Worm (Caenorhabditis elegans) whole organism, early embryonic: Measurements from ENCODE around the gene mboa-7.

Experiments
- B0310.2 ChIP-seq: sonication (generic microtip); optimal IDR thresholded peaks from 2 replicates; lab custom pipeline; 2016; ENCODE audit warnings: mild to moderate bottlenecking, missing genetic modification characterization, missing compliant biosample characterization
- F13C5.2 ChIP-seq: sonication (generic microtip); optimal IDR thresholded peaks from 2 replicates; lab custom pipeline; 2017; ENCODE audit warnings: mild to moderate bottlenecking, missing genetic modification characterization, inconsistent platforms, missing compliant biosample characterization
- aly-1 ChIP-seq: sonication (generic microtip); optimal IDR thresholded peaks from 2 replicates; lab custom pipeline; 2016; ENCODE audit warnings: missing genetic modification characterization, missing compliant biosample characterization
- ama-1 ChIP-seq: fragments of 150-350 bp; optimal IDR thresholded peaks from 2 replicates; lab custom pipeline; 2014
- ceh-13 ChIP-seq: fragments of 200-800 bp; sonication (Bioruptor generic); optimal IDR thresholded peaks from 2 replicates; lab custom pipeline; 2018; ENCODE audit warnings: mild to moderate bottlenecking, missing genetic modification characterization, missing compliant biosample characterization
- ceh-36 ChIP-seq: sonication (generic microtip); optimal IDR thresholded peaks from 2 replicates; lab custom pipeline; 2016; ENCODE audit warnings: missing genetic modification characterization, inconsistent platforms, missing compliant biosample characterization
- ets-7 ChIP-seq: sonication (generic microtip); optimal IDR thresholded peaks from 2 replicates; lab custom pipeline; 2016; ENCODE audit warnings: missing genotype, missing genetic modification characterization, missing compliant biosample characterization
- flt-1 ChIP-seq: fragments of 200-800 bp; sonication (Bioruptor generic); IDR thresholded peaks from 2 replicates; pipeline ENCODE4 v1.3.6; 2022; ENCODE audit warnings: missing genetic modification characterization, missing compliant biosample characterization
- hmbx-1 ChIP-seq: sonication (generic microtip); optimal IDR thresholded peaks from 2 replicates; lab custom pipeline; 2016; ENCODE audit warnings: mild to moderate bottlenecking, missing genetic modification characterization, missing compliant biosample characterization
- hmg-4 ChIP-seq: fragments of 200-800 bp; sonication (Bioruptor generic); optimal IDR thresholded peaks from 2 replicates; lab custom pipeline; 2018; ENCODE audit warnings: mild to moderate bottlenecking, missing genetic modification characterization, missing compliant biosample characterization
- hnd-1 ChIP-seq: sonication (generic microtip); optimal IDR thresholded peaks from 2 replicates; lab custom pipeline; 2016; ENCODE audit warnings: missing genetic modification characterization, missing compliant biosample characterization
- pes-1 ChIP-seq: fragments of 200-800 bp; sonication (Bioruptor generic); IDR thresholded peaks from 2 replicates; pipeline ENCODE4 v1.3.6; 2022; ENCODE audit warnings: missing genetic modification reagents, missing genetic modification characterization, missing compliant biosample characterization
- scrt-1 ChIP-seq: fragments of 200-800 bp; sonication (Bioruptor generic); IDR thresholded peaks from 2 replicates; pipeline ENCODE4 v1.3.6; 2022; ENCODE audit warnings: missing genetic modification characterization, missing compliant biosample characterization
- sea-1 ChIP-seq: fragments of 200-800 bp; sonication (Bioruptor generic); conservative IDR thresholded peaks from 2 replicates; pipeline ENCODE4 v1.3.6; 2022; ENCODE audit warnings: missing genetic modification characterization, missing compliant biosample characterization
- tbx-11 ChIP-seq: fragments of 200-800 bp; sonication (Bioruptor generic); IDR thresholded peaks from 2 replicates; pipeline ENCODE4 v1.3.6; 2022; ENCODE audit warnings: missing genetic modification characterization, missing compliant biosample characterization
- tbx-37 ChIP-seq: fragments of 200-800 bp; sonication (Bioruptor generic); conservative IDR thresholded peaks from 2 replicates; pipeline ENCODE4 v1.3.6; 2022; ENCODE audit warnings: missing genetic modification reagents, missing genetic modification characterization, missing compliant biosample characterization
- tra-4 ChIP-seq: sonication (generic microtip); optimal IDR thresholded peaks from 2 replicates; lab custom pipeline; 2017; ENCODE audit warnings: missing genetic modification characterization, missing compliant biosample characterization

mboa-7 gene

DNA sequence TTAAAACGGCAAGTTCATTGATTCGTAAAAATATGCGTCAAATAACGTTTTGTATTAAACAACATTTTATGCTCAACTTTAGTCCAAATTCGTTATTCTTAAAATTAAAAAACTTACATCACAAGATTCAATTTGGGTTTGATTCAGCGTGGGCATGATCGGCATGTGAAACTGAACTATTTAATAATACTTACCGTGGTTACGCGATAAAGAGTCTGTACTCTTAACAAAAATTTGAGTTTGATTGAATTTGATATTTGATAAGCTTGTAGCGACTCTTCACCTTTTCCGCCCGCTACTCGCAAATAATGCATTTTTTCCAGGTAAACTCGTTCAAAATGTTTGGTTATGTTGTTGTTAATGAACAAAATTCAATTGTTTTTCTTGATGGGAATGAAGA, 9.1 kb upstream of the mboa-7 start, which contains the start of gene glo-3:
glo-3 (plus strand) TSS at position 253 of the 400 bp plus-strand sequence.
- TF ChIP-seq scrt-1 (GFP tag; lab: Robert Waterston, UW) (no peak), F13C5.2 (tag; lab: Kevin White, UChicago) (no peak), hmg-4 (GFP tag; lab: Kevin White, UChicago) (no peak), flt-1 (GFP tag; lab: Robert Waterston, UW) (no peak), sea-1 (GFP tag; lab: Robert Waterston, UW) (no peak), tbx-11 (GFP tag; lab: Robert Waterston, UW) (no peak), tra-4 (no peak), hnd-1 (tag; lab: Kevin White, UChicago) (no peak), ets-7 (tag; lab: Kevin White, UChicago) (no peak), hmbx-1 (tag; lab: Kevin White, UChicago) (no peak), ceh-13 (no peak), B0310.2 (tag; lab: Kevin White, UChicago) (no peak), pes-1 (no peak), tbx-37 (GFP tag; lab: Robert Waterston, UW) (no peak), ama-1 (no peak), ceh-36 (tag; lab: Kevin White, UChicago) (no peak), aly-1 (tag; lab: Kevin White, UChicago) (no peak)

DNA sequence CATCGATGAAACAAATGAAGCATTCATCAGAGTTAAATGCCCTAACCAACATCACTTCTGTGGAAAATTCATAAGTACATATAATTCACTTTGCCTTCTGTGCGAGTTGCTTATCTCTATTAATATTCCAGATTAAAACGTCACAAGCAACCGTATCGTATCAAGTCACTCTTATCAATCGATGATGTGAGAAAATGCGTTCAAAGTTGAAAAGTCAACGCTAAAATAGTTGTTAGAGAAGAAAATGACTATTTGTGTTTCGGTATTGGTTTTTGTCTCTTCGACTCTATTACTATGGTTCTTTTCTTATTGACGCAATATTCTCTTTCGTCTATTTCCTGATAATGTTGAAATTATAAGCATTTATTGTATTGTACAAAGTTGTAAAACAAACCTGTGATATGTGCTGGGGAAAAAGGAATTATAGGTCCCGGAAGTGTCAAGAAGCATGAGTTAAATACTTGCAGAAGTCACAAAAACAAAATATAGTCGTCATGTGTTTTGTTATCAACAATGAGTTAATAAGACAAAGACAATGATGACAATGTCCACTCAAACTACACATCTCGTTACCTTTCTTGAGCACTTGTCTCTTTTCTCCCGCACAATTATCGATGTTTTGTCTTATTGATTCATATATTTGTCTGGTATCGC, 7.9 kb upstream of the mboa-7 start:
- no peak for TF ChIP-seq scrt-1 (GFP tag; lab: Robert Waterston, UW)
- no peak for TF ChIP-seq F13C5.2 (tag; lab: Kevin White, UChicago)
- no peak for TF ChIP-seq hmg-4 (GFP tag; lab: Kevin White, UChicago)
- no peak for TF ChIP-seq tbx-11 (GFP tag; lab: Robert Waterston, UW)
- TF ChIP-seq hnd-1 (tag; lab: Kevin White, UChicago), result no peak
- TF ChIP-seq ets-7 (tag; lab: Kevin White, UChicago), result no peak
- TF ChIP-seq ceh-13, result no peak
- no peak for TF ChIP-seq B0310.2 (tag; lab: Kevin White, UChicago)
- no peak for TF ChIP-seq ceh-36 (tag; lab: Kevin White, UChicago)
- no peak for TF ChIP-seq flt-1 (GFP tag; lab: Robert Waterston, UW)
- TF ChIP-seq pes-1, result no peak
- no peak for TF ChIP-seq aly-1 (tag; lab: Kevin White, UChicago)

DNA sequence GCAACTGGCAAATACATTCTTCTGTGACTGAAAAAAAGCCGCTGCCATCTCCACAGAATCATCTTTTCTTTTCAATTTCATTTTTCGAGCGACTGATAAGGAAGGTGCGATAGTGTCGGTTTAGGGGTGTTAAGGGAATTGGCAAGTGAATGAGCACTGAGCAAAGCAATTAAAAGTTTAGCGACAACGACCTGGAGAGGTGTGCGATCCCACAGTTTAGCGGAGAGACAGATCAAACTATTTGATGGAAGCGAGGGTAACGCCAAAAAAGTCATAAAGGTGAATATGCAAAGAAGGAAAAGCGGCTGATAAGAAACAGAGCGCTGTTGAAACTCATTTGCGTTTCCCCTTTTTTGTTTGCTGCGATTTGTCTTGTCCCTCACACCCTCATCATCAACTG, 4.6 kb upstream of the mboa-7 start, which contains the start of the genes F14F3.5 and slcf-1:
F14F3.5 (minus strand) TSS at position 234 of the 400 bp plus-strand sequence.
slcf-1 (plus strand) TSS at position 302 of the 400 bp plus-strand sequence.
- TF ChIP-seq B0310.2 (tag; lab: Kevin White, UChicago), result no peak
- no peak for TF ChIP-seq hnd-1 (tag; lab: Kevin White, UChicago)
- no peak for TF ChIP-seq ceh-13
- TF ChIP-seq ama-1, result no peak
- no peak for TF ChIP-seq pes-1
- TF ChIP-seq hmg-4 (GFP tag; lab: Kevin White, UChicago), result no peak
- no peak for TF ChIP-seq ceh-36 (tag; lab: Kevin White, UChicago)
- no peak for TF ChIP-seq flt-1 (GFP tag; lab: Robert Waterston, UW)
- no peak for TF ChIP-seq scrt-1 (GFP tag; lab: Robert Waterston, UW)

DNA sequence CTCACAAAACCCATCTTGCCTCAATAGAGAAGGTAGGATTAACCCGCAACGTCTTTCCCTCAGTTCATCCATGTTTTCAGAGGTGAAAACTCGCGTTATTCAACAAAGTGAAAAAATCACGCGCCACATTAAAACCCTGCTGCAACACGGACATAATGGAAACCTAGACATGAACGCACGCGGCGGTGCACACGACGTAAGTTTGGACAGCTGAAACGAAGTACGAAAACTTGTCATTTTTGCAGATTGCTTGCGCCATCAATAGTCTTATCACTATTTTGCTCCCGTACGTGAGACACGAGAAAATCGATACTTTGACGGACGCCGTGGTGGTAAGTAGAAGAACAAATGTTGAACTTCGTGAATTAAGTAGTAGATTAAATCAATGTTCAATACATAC, 3.0 kb upstream of the mboa-7 start:
- TF ChIP-seq aly-1 (tag; lab: Kevin White, UChicago), result no peak
- TF ChIP-seq tra-4, result no peak
- TF ChIP-seq ets-7 (tag; lab: Kevin White, UChicago), result no peak
- TF ChIP-seq flt-1 (GFP tag; lab: Robert Waterston, UW), result no peak
- TF ChIP-seq ceh-36 (tag; lab: Kevin White, UChicago), result no peak
- TF ChIP-seq hmg-4 (GFP tag; lab: Kevin White, UChicago), result no peak
- no peak for TF ChIP-seq pes-1
- TF ChIP-seq ama-1, result no peak
- TF ChIP-seq F13C5.2 (tag; lab: Kevin White, UChicago), result no peak
- TF ChIP-seq tbx-37 (GFP tag; lab: Robert Waterston, UW), result no peak
- no peak for TF ChIP-seq ceh-13
- TF ChIP-seq scrt-1 (GFP tag; lab: Robert Waterston, UW), result no peak
- TF ChIP-seq sea-1 (GFP tag; lab: Robert Waterston, UW), result no peak

DNA sequence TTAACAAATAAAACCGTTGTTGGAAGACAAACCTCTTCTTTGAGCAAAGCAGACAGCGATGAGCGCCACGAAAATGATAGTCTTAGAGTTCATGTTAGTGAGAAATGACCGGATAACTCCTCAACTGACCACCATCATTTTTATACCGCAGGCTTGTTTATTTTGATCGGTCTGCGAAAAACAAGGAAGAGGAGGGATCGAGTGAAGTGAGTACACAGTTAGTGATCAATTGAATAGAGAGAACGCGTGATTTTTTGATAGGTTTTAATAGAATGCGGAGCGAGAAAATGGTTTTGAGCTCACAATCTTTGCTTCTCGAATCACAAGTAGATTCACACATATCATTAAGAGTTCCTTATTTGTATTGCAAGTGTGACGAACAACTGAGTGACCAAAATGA, 3.1 kb downstream of the mboa-7 start, which contains the start of gene F14F3.4:
F14F3.4 (minus strand) TSS at position 101 of the 400 bp plus-strand sequence.
- no peak for TF ChIP-seq ceh-36 (tag; lab: Kevin White, UChicago)
- TF ChIP-seq F13C5.2 (tag; lab: Kevin White, UChicago), result no peak
- TF ChIP-seq pes-1, result no peak

DNA sequence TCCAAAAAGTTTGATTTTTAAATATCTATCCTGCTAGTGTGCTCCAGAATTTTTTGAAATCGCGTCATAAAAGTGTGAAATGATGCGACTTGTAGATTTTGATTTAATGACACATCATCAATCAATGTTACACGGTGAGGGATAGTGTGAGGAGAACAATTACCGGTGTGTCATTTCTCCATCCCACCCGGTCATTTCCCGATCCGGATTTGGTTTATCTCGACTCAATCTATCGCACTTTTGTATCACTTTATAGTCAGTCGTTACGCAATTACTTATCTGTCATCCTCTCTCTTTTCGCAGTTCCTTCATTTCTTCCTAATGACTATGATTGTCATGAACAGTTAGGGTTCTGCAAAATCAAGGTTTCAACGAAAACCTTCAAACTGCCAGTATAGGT, 4.2 kb downstream of the mboa-7 start:
- TF ChIP-seq ceh-36 (tag; lab: Kevin White, UChicago), result no peak
- no peak for TF ChIP-seq scrt-1 (GFP tag; lab: Robert Waterston, UW)
- TF ChIP-seq ceh-13, result no peak

DNA sequence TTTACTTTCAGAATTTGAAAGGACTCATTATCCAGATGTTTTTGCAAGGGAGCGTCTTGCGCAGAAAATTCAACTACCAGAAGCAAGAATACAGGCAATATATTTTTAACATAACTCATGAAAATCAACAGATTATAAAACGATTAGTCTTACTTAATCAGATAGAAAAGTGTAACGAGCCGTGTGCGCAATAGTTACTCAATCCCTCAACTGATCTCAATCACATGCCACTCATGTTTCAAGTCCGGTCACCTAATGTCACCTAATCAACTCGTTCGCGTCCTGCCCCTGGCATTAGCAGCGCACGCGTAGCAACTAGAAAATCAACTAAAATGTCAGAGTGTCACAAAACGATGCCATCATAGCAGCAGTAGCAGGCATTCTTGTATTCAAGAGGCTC, 7.8 kb downstream of the mboa-7 start:
- no peak for TF ChIP-seq flt-1 (GFP tag; lab: Robert Waterston, UW)
- TF ChIP-seq tra-4, result no peak
- no peak for TF ChIP-seq ets-7 (tag; lab: Kevin White, UChicago)
- no peak for TF ChIP-seq sea-1 (GFP tag; lab: Robert Waterston, UW)
- no peak for TF ChIP-seq ceh-36 (tag; lab: Kevin White, UChicago)
- no peak for TF ChIP-seq hmg-4 (GFP tag; lab: Kevin White, UChicago)

DNA sequence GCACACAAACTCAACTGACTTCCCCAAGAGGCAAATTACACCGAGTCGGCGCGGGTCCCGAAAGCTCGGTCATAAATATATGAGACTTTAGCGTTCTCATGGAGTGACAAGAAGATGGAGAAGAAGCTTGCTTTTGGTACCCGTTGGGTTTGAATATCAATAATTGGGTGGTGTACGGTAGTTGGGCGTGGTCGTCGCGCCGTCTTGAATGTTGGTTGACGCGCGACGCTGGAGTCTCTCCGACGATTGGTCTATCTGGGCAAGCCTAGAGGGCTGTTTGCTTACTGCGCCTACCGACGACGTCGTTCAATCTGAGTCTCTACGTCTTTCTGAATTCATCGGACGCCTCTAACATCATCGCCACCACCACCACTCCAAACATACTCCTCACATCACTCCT, 9.5 kb downstream of the mboa-7 start:
- TF ChIP-seq ceh-13 (no peak), flt-1 (GFP tag; lab: Robert Waterston, UW) (no peak), tbx-37 (GFP tag; lab: Robert Waterston, UW) (no peak), F13C5.2 (tag; lab: Kevin White, UChicago) (no peak), hmg-4 (GFP tag; lab: Kevin White, UChicago) (no peak), scrt-1 (GFP tag; lab: Robert Waterston, UW) (no peak), aly-1 (tag; lab: Kevin White, UChicago) (no peak), ama-1 (no peak), tbx-11 (GFP tag; lab: Robert Waterston, UW) (no peak), ceh-36 (tag; lab: Kevin White, UChicago) (no peak), hmbx-1 (tag; lab: Kevin White, UChicago) (no peak), sea-1 (GFP tag; lab: Robert Waterston, UW) (no peak), pes-1 (no peak), B0310.2 (tag; lab: Kevin White, UChicago) (no peak), ets-7 (tag; lab: Kevin White, UChicago) (no peak), hnd-1 (tag; lab: Kevin White, UChicago) (no peak), tra-4 (no peak)
